Fruit fly (Drosophila melanogaster) whole organism, wandering third instar larva: ENCODE results near the gene CG7841.

Experiments
- Abd-B ChIP-seq: fragments of >200 bp; optimal IDR thresholded peaks from 2 replicates; lab custom pipeline; 2017; ENCODE audit warnings: missing biosample characterization, missing genetic modification characterization
- CG32264 ChIP-seq: fragments of 200-800 bp; sonication (Bioruptor generic); optimal IDR thresholded peaks from 2 replicates; lab custom pipeline; 2016; ENCODE audit warnings: missing biosample characterization, missing genetic modification characterization
- CG9705 ChIP-seq: fragments of 200-800 bp; sonication (Bioruptor generic); optimal IDR thresholded peaks from 2 replicates; lab custom pipeline; 2018; ENCODE audit warnings: missing biosample characterization, mild to moderate bottlenecking, missing genetic modification characterization
- CrebA ChIP-seq: fragments of 200-800 bp; sonication (Bioruptor generic); optimal IDR thresholded peaks from 2 replicates; lab custom pipeline; 2016; ENCODE audit warnings: missing biosample characterization, mild to moderate bottlenecking, missing genetic modification characterization, borderline replicate concordance
- Dfd ChIP-seq: fragments of >200 bp; optimal IDR thresholded peaks from 2 replicates; lab custom pipeline; 2017; ENCODE audit warnings: missing biosample characterization, missing genetic modification characterization
- Dif ChIP-seq: fragments of 200-275, 200-300 bp; sonication (Bioruptor generic); optimal IDR thresholded peaks from 2 replicates; lab custom pipeline; 2018; ENCODE audit warnings: missing biosample characterization, missing genetic modification characterization; ENCODE audit not compliant: partially characterized antibody
- GATAd ChIP-seq: sonication (Bioruptor generic); optimal IDR thresholded peaks from 2 replicates; lab custom pipeline; 2016; ENCODE audit warnings: missing biosample characterization, missing genetic modification characterization
- HLH106 ChIP-seq: fragments of 200-800 bp; optimal IDR thresholded peaks from 3 replicates; lab custom pipeline; 2019; ENCODE audit warnings: missing biosample characterization, mild to moderate bottlenecking, missing genetic modification characterization, moderate library complexity
- Hnf4 ChIP-seq: fragments of 200-800 bp; sonication (Bioruptor generic); optimal IDR thresholded peaks from 2 replicates; lab custom pipeline; 2016; ENCODE audit warnings: missing biosample characterization, mild to moderate bottlenecking, missing genetic modification characterization
- Hr78 ChIP-seq: fragments of >200 bp; optimal IDR thresholded peaks from 2 replicates; lab custom pipeline; 2017; ENCODE audit warnings: missing biosample characterization, missing genetic modification characterization
- Hr83 ChIP-seq: fragments of 200-300 bp; sonication (Bioruptor generic); optimal IDR thresholded peaks from 2 replicates; lab custom pipeline; 2016; ENCODE audit warnings: missing biosample characterization, mild to moderate bottlenecking, missing genetic modification characterization, moderate library complexity; ENCODE audit not compliant: poor library complexity, severe bottlenecking
- Mio ChIP-seq: sonication (Bioruptor generic); optimal IDR thresholded peaks from 2 replicates; lab custom pipeline; 2016; ENCODE audit warnings: missing biosample characterization, missing genetic modification characterization
- Myc ChIP-seq: fragments of >200 bp; optimal IDR thresholded peaks from 2 replicates; lab custom pipeline; 2017
- N ChIP-seq: fragments of >200 bp; optimal IDR thresholded peaks from 2 replicates; lab custom pipeline; 2018; ENCODE audit warnings: missing biosample characterization, missing external identifiers, missing genetic modification characterization
- OdsH ChIP-seq: fragments of 200-800 bp; sonication (Bioruptor generic); optimal IDR thresholded peaks from 2 replicates; lab custom pipeline; 2016; ENCODE audit warnings: missing biosample characterization, mild to moderate bottlenecking, missing genetic modification characterization
- Rel ChIP-seq, 2 experiments: fragments of 200-800 bp; sonication (Bioruptor generic) in 1 of 2; optimal IDR thresholded peaks; 2 replicates in 1 of 2; 3 replicates in 1 of 2; lab custom pipeline; 2016 to 2019; ENCODE audit warnings: mild to moderate bottlenecking in 2 of 2, missing biosample characterization in 2 of 2, missing genetic modification characterization in 2 of 2, moderate library complexity in 1 of 2
- Sp1 ChIP-seq: fragments of 200-800 bp; sonication (Bioruptor generic); optimal IDR thresholded peaks from 3 replicates; lab custom pipeline; 2019; ENCODE audit warnings: missing biosample characterization, mild to moderate bottlenecking, missing genetic modification characterization, moderate library complexity
- Vsx2 ChIP-seq: fragments of 200-300, 225-300 bp; sonication (Bioruptor generic); optimal IDR thresholded peaks from 2 replicates; lab custom pipeline; 2018; ENCODE audit warnings: missing biosample characterization, missing genetic modification characterization; ENCODE audit not compliant: partially characterized antibody
- br ChIP-seq: fragments of 200-800 bp; sonication (Bioruptor generic); optimal IDR thresholded peaks from 2 replicates; lab custom pipeline; 2016; ENCODE audit warnings: missing biosample characterization, missing genetic modification characterization
- brk ChIP-seq: fragments of 200-800 bp; sonication (Bioruptor generic); optimal IDR thresholded peaks from 2 replicates; lab custom pipeline; 2016; ENCODE audit warnings: missing biosample characterization, mild to moderate bottlenecking, missing genetic modification characterization
- dl ChIP-seq, 2 experiments: fragments of 175-275, 200-275 bp in 1 of 2; fragments of 200-275 bp in 1 of 2; sonication (Bioruptor generic); optimal IDR thresholded peaks; lab custom pipeline; 2018; ENCODE audit warnings: mild to moderate bottlenecking in 2 of 2, missing biosample characterization in 2 of 2, missing genetic modification characterization in 2 of 2, moderate library complexity in 2 of 2; ENCODE audit not compliant: partially characterized antibody in 2 of 2, insufficient read depth in 1 of 2
- dmrt93B ChIP-seq: fragments of 200-800 bp; sonication (Bioruptor generic); optimal IDR thresholded peaks from 2 replicates; lab custom pipeline; 2018; ENCODE audit warnings: missing biosample characterization, mild to moderate bottlenecking, missing genetic modification characterization
- dsf ChIP-seq: sonication (Bioruptor generic); optimal IDR thresholded peaks from 2 replicates; lab custom pipeline; 2016; ENCODE audit warnings: missing biosample characterization, missing genetic modification characterization, borderline replicate concordance
- ey ChIP-seq: fragments of 200-800 bp; sonication (Bioruptor generic); optimal IDR thresholded peaks from 2 replicates; lab custom pipeline; 2016; ENCODE audit warnings: missing biosample characterization, missing genetic modification characterization
- foxo ChIP-seq, 2 experiments: fragments of 200-800 bp; sonication (Bioruptor generic); optimal IDR thresholded peaks; 2 replicates in 1 of 2; 3 replicates in 1 of 2; lab custom pipeline; 2016 to 2017; ENCODE audit warnings: missing biosample characterization in 2 of 2, missing genetic modification characterization in 2 of 2
- fru ChIP-seq: fragments of 200-800 bp; sonication (Bioruptor generic); optimal IDR thresholded peaks from 3 replicates; lab custom pipeline; 2016; ENCODE audit warnings: missing biosample characterization, mild to moderate bottlenecking, missing genetic modification characterization
- h ChIP-seq: fragments of 200-800 bp; sonication (Bioruptor generic); optimal IDR thresholded peaks from 3 replicates; lab custom pipeline; 2016; ENCODE audit warnings: missing biosample characterization, mild to moderate bottlenecking, missing genetic modification characterization
- jim ChIP-seq: fragments of 175-275, 200-325 bp; sonication (Bioruptor generic); optimal IDR thresholded peaks from 2 replicates; lab custom pipeline; 2016; ENCODE audit warnings: missing biosample characterization, mild to moderate bottlenecking, missing genetic modification characterization
- lola ChIP-seq: fragments of >200 bp; optimal IDR thresholded peaks from 2 replicates; lab custom pipeline; 2017; ENCODE audit warnings: missing biosample characterization, missing genetic modification characterization
- pan ChIP-seq: fragments of >200 bp; optimal IDR thresholded peaks from 2 replicates; lab custom pipeline; 2017
- psq ChIP-seq: fragments of 200-800 bp; sonication (Bioruptor generic); optimal IDR thresholded peaks from 3 replicates; lab custom pipeline; 2017; ENCODE audit warnings: missing biosample characterization, mild to moderate bottlenecking, missing genetic modification characterization, moderate library complexity
- rgr ChIP-seq: fragments of 200-800 bp; sonication (Bioruptor generic); optimal IDR thresholded peaks from 3 replicates; lab custom pipeline; 2016; ENCODE audit warnings: missing biosample characterization, mild to moderate bottlenecking, missing genetic modification characterization
- sage ChIP-seq: fragments of 200-800 bp; sonication (Bioruptor generic); optimal IDR thresholded peaks from 2 replicates; lab custom pipeline; 2016; ENCODE audit warnings: missing biosample characterization, mild to moderate bottlenecking, missing genetic modification characterization
- sv ChIP-seq: fragments of 200-800 bp; sonication (Bioruptor generic); optimal IDR thresholded peaks from 3 replicates; lab custom pipeline; 2016; ENCODE audit warnings: missing biosample characterization, missing genetic modification characterization
- tai ChIP-seq: sonication (Bioruptor generic); optimal IDR thresholded peaks from 2 replicates; lab custom pipeline; 2016; ENCODE audit warnings: missing biosample characterization, missing genetic modification characterization
- usp ChIP-seq: fragments of >200 bp; optimal IDR thresholded peaks from 2 replicates; lab custom pipeline; 2017; ENCODE audit warnings: missing biosample characterization, missing genetic modification characterization
- woc ChIP-seq: sonication (Bioruptor generic); optimal IDR thresholded peaks from 2 replicates; lab custom pipeline; 2016; ENCODE audit warnings: missing biosample characterization, mild to moderate bottlenecking, missing genetic modification characterization

The CG7841 gene

DNA sequence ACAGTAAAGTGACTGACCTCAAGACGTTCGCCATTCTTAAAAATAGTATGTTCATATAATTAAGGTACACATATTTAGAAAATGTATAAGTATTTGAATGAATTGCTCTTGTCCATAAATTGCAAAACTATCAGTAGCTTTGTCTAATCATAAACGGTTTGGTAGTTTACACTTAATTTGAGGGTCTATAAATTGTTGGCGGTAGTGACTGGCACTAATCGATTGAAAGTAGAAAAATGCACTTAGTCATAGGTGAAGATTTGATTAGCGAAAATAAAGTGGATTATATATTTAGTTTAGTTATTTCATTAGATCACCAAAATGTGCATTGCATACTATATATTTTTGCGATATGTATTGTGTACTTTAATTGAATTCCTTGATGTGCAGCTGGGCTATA is 5.7 kb upstream of the CG7841 start:
- TF ChIP-seq sv (GFP tag; lab: Kevin White, UChicago) = no peak
- TF ChIP-seq HLH106 = no peak
- no peak for TF ChIP-seq Sp1 (GFP tag; lab: Kevin White, UChicago)
- no peak for TF ChIP-seq Hnf4 (GFP tag; lab: Kevin White, UChicago)
- TF ChIP-seq pan (lab: Kevin White, UChicago) = no peak
- no peak for TF ChIP-seq br
- TF ChIP-seq GATAd (GFP tag; lab: Kevin White, UChicago) = no peak
- no peak for TF ChIP-seq Vsx2 (GFP tag; lab: Kevin White, UChicago)
- TF ChIP-seq jim (GFP tag; lab: Kevin White, UChicago) = no peak
- no peak for TF ChIP-seq CrebA
- TF ChIP-seq sage (GFP tag; lab: Kevin White, UChicago) = no peak

DNA sequence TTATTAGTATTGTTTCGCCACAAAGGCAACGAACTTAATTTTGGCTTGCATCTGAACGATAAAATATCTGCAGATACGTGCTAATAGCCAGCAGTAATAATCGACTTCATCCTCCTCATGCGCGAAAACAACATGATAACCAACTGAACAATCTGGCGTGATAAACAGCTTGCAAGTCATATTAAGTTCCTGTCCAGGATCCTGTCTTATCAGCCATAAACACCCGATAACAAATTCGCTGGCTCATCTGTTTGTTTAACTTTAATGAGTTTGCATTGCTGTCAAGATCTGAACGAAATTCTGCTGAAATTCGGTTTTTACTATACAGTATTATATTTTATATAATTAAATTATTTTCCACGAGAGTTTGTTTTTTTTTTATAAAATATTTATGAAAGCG is 5.2 kb upstream of the CG7841 start:
- TF ChIP-seq sage (GFP tag; lab: Kevin White, UChicago) (no peak), Vsx2 (GFP tag; lab: Kevin White, UChicago) (no peak), lola (GFP tag; lab: Kevin White, UChicago) (no peak), Hr83 (GFP tag; lab: Kevin White, UChicago) (no peak), fru (no peak), Hnf4 (GFP tag; lab: Kevin White, UChicago) (no peak), tai (GFP tag; lab: Kevin White, UChicago) (no peak), h (GFP tag; lab: Kevin White, UChicago) (no peak), CG32264 (GFP tag; lab: Kevin White, UChicago) (no peak), OdsH (GFP tag; lab: Kevin White, UChicago) (no peak), CrebA (no peak), sv (GFP tag; lab: Kevin White, UChicago) (no peak), Abd-B (GFP tag; lab: Kevin White, UChicago) (no peak), pan (lab: Kevin White, UChicago) (no peak)

DNA sequence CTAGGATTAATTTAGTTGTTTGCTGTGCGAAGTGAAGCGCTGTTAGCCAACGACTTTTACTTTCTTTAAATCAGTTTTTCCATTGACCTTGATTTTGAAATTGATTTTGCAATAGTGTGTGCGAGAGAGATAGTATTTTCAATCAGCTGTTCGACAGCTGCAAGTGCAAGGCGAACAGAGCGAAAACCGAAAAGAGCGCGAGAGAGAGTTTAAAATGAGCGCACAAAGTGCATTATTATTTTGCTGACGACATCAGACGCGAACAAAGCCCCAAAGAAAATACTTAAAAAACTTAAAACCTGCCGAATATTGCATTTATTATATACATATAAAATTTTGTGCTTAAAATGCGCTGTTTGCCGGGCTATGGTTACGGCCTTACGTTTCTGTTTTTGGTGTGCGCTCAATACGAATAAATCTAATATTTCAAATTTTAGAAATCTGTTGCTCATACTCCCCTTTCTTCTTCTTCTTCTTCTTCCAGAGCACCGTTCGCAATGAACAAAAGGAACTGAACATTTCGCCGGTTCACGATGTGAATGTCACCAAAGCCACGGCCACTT is 3.7 kb upstream of the CG7841 start:
- TF ChIP-seq usp (GFP tag; lab: Kevin White, UChicago) = no peak
- TF ChIP-seq Myc (lab: Kevin White, UChicago) = no peak
- peak; percentile 44 to 66 for TF ChIP-seq dl (GFP tag; optimal IDR thresholded peaks at IDR 0.05; lab: Kevin White, UChicago; ENCODE audit: insufficient read depth in 1 of 2, partially characterized antibody in 2 of 2)
- TF ChIP-seq h (GFP tag; lab: Kevin White, UChicago) = no peak
- TF ChIP-seq lola (GFP tag; lab: Kevin White, UChicago) = no peak
- no peak for TF ChIP-seq fru
- TF ChIP-seq Dfd = no peak
- peak; percentile 11 for TF ChIP-seq rgr (GFP tag; lab: Kevin White, UChicago)
- peak; percentile 49 for TF ChIP-seq brk (GFP tag; lab: Kevin White, UChicago)
- TF ChIP-seq jim (GFP tag; lab: Kevin White, UChicago) = no peak
- no peak for TF ChIP-seq pan (lab: Kevin White, UChicago)
- no peak for TF ChIP-seq Vsx2 (GFP tag; lab: Kevin White, UChicago)
- TF ChIP-seq tai (GFP tag; lab: Kevin White, UChicago) = no peak
- no peak for TF ChIP-seq dsf (GFP tag; lab: Kevin White, UChicago)
- TF ChIP-seq Hr78 (GFP tag; lab: Kevin White, UChicago) = no peak
- TF ChIP-seq dmrt93B (GFP tag; lab: Kevin White, UChicago) = no peak
- TF ChIP-seq N (GFP tag; lab: Kevin White, UChicago) = no peak
- no peak for TF ChIP-seq OdsH (GFP tag; lab: Kevin White, UChicago)
- TF ChIP-seq HLH106 = no peak
- no peak for TF ChIP-seq CG9705 (GFP tag; lab: Kevin White, UChicago)
- no peak for TF ChIP-seq Rel (GFP tag; optimal IDR thresholded peaks at IDR 0.05; lab: Kevin White, UChicago)
- peak; percentile 2 for TF ChIP-seq Rel (tag; optimal IDR thresholded peaks at IDR 0.05; lab: Kevin White, UChicago)
- TF ChIP-seq CG32264 (GFP tag; lab: Kevin White, UChicago) = no peak
- TF ChIP-seq Mio (GFP tag; lab: Kevin White, UChicago) = no peak
- TF ChIP-seq ey = no peak
- TF ChIP-seq br = no peak
- TF ChIP-seq CrebA = no peak
- TF ChIP-seq GATAd (GFP tag; lab: Kevin White, UChicago) = no peak
- peak; percentile 57 for TF ChIP-seq Dif
- TF ChIP-seq foxo (GFP tag; optimal IDR thresholded peaks at IDR 0.05; lab: Kevin White, UChicago) = no peak
- TF ChIP-seq psq (GFP tag; lab: Kevin White, UChicago) = no peak
- TF ChIP-seq sage (GFP tag; lab: Kevin White, UChicago) = peak; percentile 18
- no peak for TF ChIP-seq Hr83 (GFP tag; lab: Kevin White, UChicago)
- no peak for TF ChIP-seq woc
